Worm (Caenorhabditis elegans): ENCODE data around the gene F28H7.7.

The F28H7.7 gene

ce11 chrV:10730824-10731416, 23.0 kb downstream of the F28H7.7 start:
- TF ChIP-seq tbx-8 (GFP tag; optimal IDR thresholded peaks at IDR 0.05): no peak
- no peak for TF ChIP-seq elt-1 (tag; optimal IDR thresholded peaks at IDR 0.05; ENCODE audit: borderline replicate concordance, insufficient read depth)
- TF ChIP-seq ztf-11 (tag; optimal IDR thresholded peaks at IDR 0.05): no peak
- no peak for TF ChIP-seq pha-4 (tag; optimal IDR thresholded peaks at IDR 0.05)
- TF ChIP-seq flh-1 (GFP tag; optimal IDR thresholded peaks at IDR 0.05): no peak
- TF ChIP-seq ceh-39 (tag; optimal IDR thresholded peaks at IDR 0.05): no peak
- no peak for TF ChIP-seq mls-2 (tag; optimal IDR thresholded peaks at IDR 0.05)
- peak; percentile 41 for TF ChIP-seq hlh-1 (tag; optimal IDR thresholded peaks at IDR 0.05)
- no peak for TF ChIP-seq lin-32 (GFP tag; optimal IDR thresholded peaks at IDR 0.05)
- TF ChIP-seq lin-13 (tag; optimal IDR thresholded peaks at IDR 0.05): no peak
- TF ChIP-seq unc-62 (GFP tag; optimal IDR thresholded peaks at IDR 0.05): peak; percentile 21
- no peak for TF ChIP-seq unc-39 (tag; optimal IDR thresholded peaks at IDR 0.05)
- no peak for TF ChIP-seq mab-5 (tag; optimal IDR thresholded peaks at IDR 0.05)

DNA sequence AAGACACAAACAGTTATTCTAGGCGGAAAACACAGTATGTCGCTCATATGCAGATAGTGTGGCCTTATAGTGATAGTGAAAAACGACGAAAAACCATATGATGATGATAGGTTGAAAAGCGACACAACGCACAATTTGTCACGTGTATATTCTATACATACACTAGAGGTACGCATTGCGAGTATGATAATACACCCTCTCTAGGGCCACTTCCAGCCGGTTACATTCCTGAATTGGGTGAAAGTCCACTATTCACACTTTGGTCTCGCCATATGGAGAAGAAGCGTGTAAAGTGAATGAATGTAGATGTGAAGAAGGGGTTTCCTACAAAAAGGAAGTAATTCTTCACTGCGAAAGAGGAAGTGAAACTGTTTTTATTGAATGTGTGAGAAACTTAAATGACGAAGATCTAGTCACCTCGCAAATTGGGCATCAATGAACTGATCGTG, 24.5 kb downstream of the F28H7.7 start:
- TF ChIP-seq nhr-12 (tag; optimal IDR thresholded peaks at IDR 0.05) (no peak), mep-1 (tag; optimal IDR thresholded peaks at IDR 0.05) (no peak), nhr-2 (tag; optimal IDR thresholded peaks at IDR 0.05) (no peak), nhr-76 (tag; optimal IDR thresholded peaks at IDR 0.05) (no peak), nhr-28 (tag; optimal IDR thresholded peaks at IDR 0.05) (no peak), elt-3 (tag; optimal IDR thresholded peaks at IDR 0.05) (no peak), ceh-39 (tag; optimal IDR thresholded peaks at IDR 0.05) (no peak), M03D4.4 (tag; optimal IDR thresholded peaks at IDR 0.05) (no peak), sem-2 (GFP tag; optimal IDR thresholded peaks at IDR 0.05) (no peak), mls-2 (tag; optimal IDR thresholded peaks at IDR 0.05) (no peak), unc-120 (tag; optimal IDR thresholded peaks at IDR 0.05; ENCODE audit: poor library complexity, severe bottlenecking) (no peak), bed-3 (GFP tag; optimal IDR thresholded peaks at IDR 0.05) (no peak), zip-8 (tag; optimal IDR thresholded peaks at IDR 0.05) (no peak), ces-1 (GFP tag; optimal IDR thresholded peaks at IDR 0.05) (no peak), drap-1 (GFP tag; optimal IDR thresholded peaks at IDR 0.05) (no peak), unc-62 (GFP tag; optimal IDR thresholded peaks at IDR 0.05) (no peak)

DNA sequence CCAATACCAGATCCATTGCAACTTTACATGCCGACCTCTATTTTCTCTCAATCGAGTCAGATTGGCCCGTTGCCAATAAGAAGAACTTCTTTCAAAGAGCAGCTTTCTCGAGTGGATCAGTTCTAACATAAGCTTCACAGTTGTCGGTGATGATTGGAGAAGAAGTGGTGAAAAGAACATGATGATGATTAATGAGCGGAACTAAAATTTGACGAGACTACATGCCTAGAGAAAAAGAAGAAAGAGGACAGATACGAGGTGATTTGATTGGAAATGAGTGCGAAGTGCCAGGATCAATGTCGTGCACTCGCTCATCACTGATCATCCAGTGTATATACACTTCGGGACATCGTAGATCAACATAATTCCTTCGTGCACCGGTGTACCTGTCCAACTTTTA, 26.3 kb downstream of the F28H7.7 start:
- TF ChIP-seq hlh-1 (tag; optimal IDR thresholded peaks at IDR 0.05): peak; percentile 13
- TF ChIP-seq ceh-43 (GFP tag; optimal IDR thresholded peaks at IDR 0.05): no peak
- peak; percentile 59 for TF ChIP-seq mab-5 (tag; optimal IDR thresholded peaks at IDR 0.05)
- peak; percentile 12 for TF ChIP-seq unc-120 (tag; optimal IDR thresholded peaks at IDR 0.05; ENCODE audit: poor library complexity, severe bottlenecking)
- peak; percentile 98 for TF ChIP-seq unc-62 (GFP tag; optimal IDR thresholded peaks at IDR 0.05)
- no peak for TF ChIP-seq lin-13 (tag; optimal IDR thresholded peaks at IDR 0.05)

ce11 chrV:10726691-10727090, 27.3 kb downstream of the F28H7.7 start:
- TF ChIP-seq unc-62 (GFP tag; optimal IDR thresholded peaks at IDR 0.05) (no peak), ham-2 (GFP tag; optimal IDR thresholded peaks at IDR 0.05) (no peak), nhr-237 (tag; optimal IDR thresholded peaks at IDR 0.05) (no peak), mep-1 (tag; optimal IDR thresholded peaks at IDR 0.05) (no peak), ceh-39 (tag; optimal IDR thresholded peaks at IDR 0.05) (no peak), ceh-83 (GFP tag; optimal IDR thresholded peaks at IDR 0.05) (no peak), mab-5 (tag; optimal IDR thresholded peaks at IDR 0.05) (no peak), mls-2 (tag; optimal IDR thresholded peaks at IDR 0.05) (no peak), unc-39 (tag; optimal IDR thresholded peaks at IDR 0.05) (no peak), sptf-1 (tag; optimal IDR thresholded peaks at IDR 0.05) (no peak), nhr-12 (tag; optimal IDR thresholded peaks at IDR 0.05) (no peak), sem-2 (GFP tag; optimal IDR thresholded peaks at IDR 0.05) (no peak), bed-3 (GFP tag; optimal IDR thresholded peaks at IDR 0.05) (no peak), lsy-2 (tag; optimal IDR thresholded peaks at IDR 0.05) (no peak), elt-1 (tag; optimal IDR thresholded peaks at IDR 0.05; ENCODE audit: borderline replicate concordance, insufficient read depth) (no peak)
